Fruit fly (Drosophila melanogaster) whole organism, embryonic: ENCODE results near the gene CG44000.

Source experiments
- Ada2b ChIP-seq: fragments of 200-800 bp; sonication (Bioruptor generic); IDR thresholded peaks from 2 replicates; pipeline ENCODE4 v1.3.6; 2022; ENCODE audit warnings: missing biosample characterization, missing genetic modification characterization
- CG1024 ChIP-seq: fragments of 200-800 bp; sonication (Bioruptor generic); IDR thresholded peaks from 2 replicates; pipeline ENCODE4 v1.3.6; 2022; ENCODE audit warnings: missing biosample characterization, missing genetic modification characterization
- CG10543 ChIP-seq: fragments of 200-800 bp; sonication (Bioruptor generic); optimal IDR thresholded peaks from 3 replicates; lab custom pipeline; 2017; ENCODE audit warnings: missing biosample characterization, mild to moderate bottlenecking, missing genetic modification characterization, moderate library complexity
- CG11695 ChIP-seq: fragments of 200-800 bp; sonication (Bioruptor generic); IDR thresholded peaks from 3 replicates; pipeline ENCODE4 v1.3.6; 2022; ENCODE audit warnings: missing biosample characterization, missing genetic modification characterization
- CG12769 ChIP-seq: fragments of 200-800 bp; sonication (Bioruptor generic); optimal IDR thresholded peaks from 2 replicates; lab custom pipeline; 2019; ENCODE audit warnings: missing biosample characterization, mild to moderate bottlenecking, missing genetic modification characterization, moderate library complexity
- CG15073 ChIP-seq: fragments of 200-800 bp; sonication (Bioruptor generic); optimal IDR thresholded peaks from 2 replicates; lab custom pipeline; 2016; ENCODE audit warnings: missing biosample characterization, missing genetic modification characterization
- CG16779 ChIP-seq: fragments of 200-800 bp; sonication (Bioruptor generic); IDR thresholded peaks from 2 replicates; pipeline ENCODE4 v1.3.6; 2022; ENCODE audit warnings: missing biosample characterization, missing genetic modification characterization
- CG18599 ChIP-seq: fragments of 200-800 bp; sonication (Bioruptor generic); optimal IDR thresholded peaks from 3 replicates; lab custom pipeline; 2017; ENCODE audit warnings: missing biosample characterization, missing genetic modification characterization, mild to moderate bottlenecking, moderate library complexity, missing genetic modification reagents
- CG2120 ChIP-seq: fragments of 200-800 bp; sonication (Bioruptor generic); optimal IDR thresholded peaks from 3 replicates; lab custom pipeline; 2016; ENCODE audit warnings: missing biosample characterization, missing genetic modification characterization
- CG30431 ChIP-seq: fragments of 200-800 bp; sonication (Bioruptor generic); optimal IDR thresholded peaks from 2 replicates; lab custom pipeline; 2017; ENCODE audit warnings: missing biosample characterization, missing genetic modification characterization
- CG31388 ChIP-seq: fragments of 200-800 bp; sonication (Bioruptor generic); optimal IDR thresholded peaks from 2 replicates; lab custom pipeline; 2016; ENCODE audit warnings: missing biosample characterization, missing genetic modification characterization
- CG32532 ChIP-seq: fragments of 200-800 bp; sonication (Bioruptor generic); IDR thresholded peaks from 2 replicates; pipeline ENCODE4 v1.3.6; 2022; ENCODE audit warnings: missing biosample characterization, missing genetic modification characterization
- CG32767 ChIP-seq: fragments of 200-800 bp; sonication (Bioruptor generic); IDR thresholded peaks from 2 replicates; pipeline ENCODE4 v1.3.6; 2022; ENCODE audit warnings: missing biosample characterization, missing genetic modification characterization
- CG3726 ChIP-seq: fragments of 200-800 bp; sonication (Bioruptor generic); IDR thresholded peaks from 3 replicates; pipeline ENCODE4, ENCODE4 v1.3.6; 2022; ENCODE audit warnings: missing biosample characterization, missing genetic modification characterization
- CG4424 ChIP-seq: fragments of 200-800 bp; sonication (Bioruptor generic); optimal IDR thresholded peaks from 3 replicates; lab custom pipeline; 2016; ENCODE audit warnings: missing biosample characterization, missing genetic modification characterization
- CG7357 ChIP-seq: fragments of 200-800 bp; sonication (Bioruptor generic); IDR thresholded peaks from 3 replicates; pipeline ENCODE4 v1.3.6; 2022; ENCODE audit warnings: missing biosample characterization, missing genetic modification characterization
- D19B ChIP-seq: fragments of 200-800 bp; sonication (Bioruptor generic); optimal IDR thresholded peaks from 2 replicates; lab custom pipeline; 2017; ENCODE audit warnings: missing biosample characterization, mild to moderate bottlenecking, missing genetic modification characterization
- Dfd ChIP-seq, 2 experiments: fragments of >200 bp; optimal IDR thresholded peaks; 2 replicates each; lab custom pipeline; 2017; ENCODE audit warnings: missing biosample characterization in 2 of 2, missing genetic modification characterization in 2 of 2
- Ets65A ChIP-seq: fragments of 200-800 bp; sonication (Bioruptor generic); peaks from one replicate; lab custom pipeline; 2016; ENCODE audit warnings: missing biosample characterization, missing genetic modification characterization
- Hmx ChIP-seq: fragments of 200-800 bp; sonication (Bioruptor generic); optimal IDR thresholded peaks from 2 replicates; lab custom pipeline; 2016; ENCODE audit warnings: missing biosample characterization, missing genetic modification characterization
- TFAM ChIP-seq: fragments of 200-800 bp; sonication (Bioruptor generic); optimal IDR thresholded peaks from 2 replicates; lab custom pipeline; 2017; ENCODE audit warnings: missing biosample characterization, missing genetic modification characterization, inconsistent platforms
- Trl ChIP-seq, 3 experiments: fragments of >200 bp in 2 of 3; fragments of 200-800 bp in 1 of 3; sonication (Bioruptor generic) in 1 of 3; optimal IDR thresholded peaks; 2 replicates in 1 of 3; 3 replicates in 2 of 3; lab custom pipeline; 2016 to 2017; ENCODE audit warnings: missing biosample characterization in 1 of 3, missing genetic modification characterization in 1 of 3
- amos ChIP-seq: fragments of 200-800 bp; sonication (Bioruptor generic); IDR thresholded peaks from 2 replicates; pipeline ENCODE4 v1.3.6; 2022; ENCODE audit warnings: missing biosample characterization, missing genetic modification characterization; ENCODE audit not compliant: partially characterized antibody
- ase ChIP-seq: fragments of 200-800 bp; sonication (Bioruptor generic); IDR thresholded peaks from 3 replicates; pipeline ENCODE4 v1.3.6; 2022; ENCODE audit warnings: missing biosample characterization, missing genetic modification characterization
- cas ChIP-seq: fragments of 200-800 bp; sonication (Bioruptor generic); IDR thresholded peaks from 2 replicates; pipeline ENCODE4 v1.3.6; 2022; ENCODE audit warnings: missing biosample characterization, missing genetic modification characterization
- cg ChIP-seq: fragments of 200-800 bp; sonication (Bioruptor generic); optimal IDR thresholded peaks from 3 replicates; lab custom pipeline; 2019; ENCODE audit warnings: missing biosample characterization, mild to moderate bottlenecking, missing genetic modification characterization, moderate library complexity
- chm ChIP-seq: fragments of 200-800 bp; sonication (Bioruptor generic); IDR thresholded peaks from 2 replicates; pipeline ENCODE4 v1.3.6; 2022; ENCODE audit warnings: missing biosample characterization, missing genetic modification characterization
- ci ChIP-seq: fragments of 200-800 bp; sonication (Bioruptor generic); IDR thresholded peaks from 3 replicates; pipeline ENCODE4 v1.3.6; 2022; ENCODE audit warnings: missing biosample characterization, missing genetic modification characterization
- crc ChIP-seq: fragments of 200-800 bp; sonication (Bioruptor generic); optimal IDR thresholded peaks from 2 replicates; lab custom pipeline; 2016; ENCODE audit warnings: missing biosample characterization, missing genetic modification characterization
- dimm ChIP-seq: fragments of 200-800 bp; sonication (Bioruptor generic); IDR thresholded peaks from 2 replicates; pipeline ENCODE4 v1.3.6; 2022; ENCODE audit warnings: missing biosample characterization, missing genetic modification characterization
- ewg ChIP-seq: fragments of 200-800 bp; sonication (Bioruptor generic); optimal IDR thresholded peaks from 3 replicates; lab custom pipeline; 2017; ENCODE audit warnings: mild to moderate bottlenecking, missing biosample characterization, missing genetic modification reagents, missing genetic modification characterization
- fd102C ChIP-seq: fragments of 200-800 bp; sonication (Bioruptor generic); optimal IDR thresholded peaks from 2 replicates; lab custom pipeline; 2018; ENCODE audit warnings: missing biosample characterization, mild to moderate bottlenecking, missing genetic modification characterization, moderate library complexity
- gcm2 ChIP-seq: fragments of 200-800 bp; sonication (Bioruptor generic); optimal IDR thresholded peaks from 2 replicates; lab custom pipeline; 2016; ENCODE audit warnings: missing biosample characterization, missing genetic modification characterization
- gem ChIP-seq: fragments of 200-800 bp; sonication (Bioruptor generic); optimal IDR thresholded peaks from 2 replicates; lab custom pipeline; 2019; ENCODE audit warnings: missing biosample characterization, mild to moderate bottlenecking, missing genetic modification characterization, moderate library complexity
- gfzf ChIP-seq: fragments of 200-800 bp; sonication (Bioruptor generic); optimal IDR thresholded peaks from 2 replicates; lab custom pipeline; 2016; ENCODE audit warnings: missing biosample characterization, mild to moderate bottlenecking, missing genetic modification characterization, moderate library complexity
- hbn ChIP-seq: fragments of 200-800 bp; sonication (Bioruptor generic); IDR thresholded peaks from 2 replicates; pipeline ENCODE4 v1.3.6; 2022; ENCODE audit warnings: missing biosample characterization, missing genetic modification characterization; ENCODE audit not compliant: partially characterized antibody
- jumu ChIP-seq: fragments of 200-800 bp; sonication (Bioruptor generic); optimal IDR thresholded peaks from 3 replicates; lab custom pipeline; 2016; ENCODE audit warnings: missing biosample characterization, missing genetic modification characterization
- kay ChIP-seq: fragments of 200-800 bp; sonication (Bioruptor generic); optimal IDR thresholded peaks from 2 replicates; lab custom pipeline; 2016; ENCODE audit warnings: missing biosample characterization, missing genetic modification characterization
- lmd ChIP-seq: fragments of 200-800 bp; sonication (Bioruptor generic); IDR thresholded peaks from 2 replicates; pipeline ENCODE4 v1.3.6; 2022; ENCODE audit warnings: missing biosample characterization, missing genetic modification characterization
- odd ChIP-seq: fragments of 200-800 bp; sonication (Bioruptor generic); optimal IDR thresholded peaks from 2 replicates; lab custom pipeline; 2017; ENCODE audit warnings: missing biosample characterization, mild to moderate bottlenecking, missing genetic modification characterization
- pan ChIP-seq, 4 experiments: fragments of >200 bp in 3 of 4; fragments of 200-800 bp in 1 of 4; sonication (Bioruptor generic) in 1 of 4; optimal IDR thresholded peaks in 3 of 4; IDR thresholded peaks in 1 of 4; 2 replicates each; pipeline versions ENCODE4 v1.3.6 to Lab custom; 2017 to 2022; ENCODE audit warnings: missing biosample characterization in 2 of 4, missing genetic modification characterization in 2 of 4, mixed read lengths in 1 of 4
- pb ChIP-seq: fragments of 200-800 bp; sonication (Bioruptor generic); optimal IDR thresholded peaks from 3 replicates; lab custom pipeline; 2016; ENCODE audit warnings: missing biosample characterization, missing genetic modification characterization
- phol ChIP-seq: fragments of 200-800 bp; sonication (Bioruptor generic); optimal IDR thresholded peaks from 3 replicates; lab custom pipeline; 2018; ENCODE audit warnings: missing biosample characterization, mild to moderate bottlenecking, missing genetic modification characterization, moderate library complexity
- seq ChIP-seq: fragments of 200-800 bp; sonication (Bioruptor generic); IDR thresholded peaks from 2 replicates; pipeline ENCODE4 v1.3.6; 2022; ENCODE audit warnings: missing biosample characterization, missing genetic modification characterization
- slbo ChIP-seq: fragments of 200-800 bp; sonication (Bioruptor generic); IDR thresholded peaks from 2 replicates; pipeline ENCODE4 v1.3.6; 2022; ENCODE audit warnings: missing biosample characterization, missing genetic modification characterization
- stwl ChIP-seq: fragments of 200-800 bp; sonication (Bioruptor generic); optimal IDR thresholded peaks from 3 replicates; lab custom pipeline; 2018; ENCODE audit warnings: missing biosample characterization, mild to moderate bottlenecking, missing genetic modification characterization, moderate library complexity
- sug ChIP-seq: fragments of 200-800 bp; optimal IDR thresholded peaks from 2 replicates; lab custom pipeline; 2019; ENCODE audit warnings: missing biosample characterization, mild to moderate bottlenecking, missing genetic modification characterization, moderate library complexity
- tap ChIP-seq: fragments of 200-800 bp; optimal IDR thresholded peaks from 3 replicates; lab custom pipeline; 2019; ENCODE audit warnings: missing biosample characterization, mild to moderate bottlenecking, missing genetic modification characterization, moderate library complexity
- trh ChIP-seq: fragments of 200-800 bp; sonication (Bioruptor generic); optimal IDR thresholded peaks from 2 replicates; lab custom pipeline; 2016; ENCODE audit warnings: missing biosample characterization, missing genetic modification characterization
- tx ChIP-seq: fragments of 200-800 bp; sonication (Bioruptor generic); optimal IDR thresholded peaks from 2 replicates; lab custom pipeline; 2016; ENCODE audit warnings: missing biosample characterization, missing genetic modification characterization
- vvl ChIP-seq: fragments of 200-800 bp; sonication (Bioruptor generic); IDR thresholded peaks from 2 replicates; pipeline ENCODE4 v1.3.6; 2022; ENCODE audit warnings: missing biosample characterization, missing genetic modification characterization
- zfh2 ChIP-seq: fragments of 200-800 bp; sonication (Bioruptor generic); optimal IDR thresholded peaks from 2 replicates; lab custom pipeline; 2016; ENCODE audit warnings: missing biosample characterization, missing genetic modification characterization

Gene CG44000

dm6 chr2L:5063936-5064335, 20.9 kb downstream of the CG44000 start (continued):
- no peak for TF ChIP-seq CG12769 (tag; lab: Kevin White, UChicago)
- TF ChIP-seq Dfd (GFP tag; optimal IDR thresholded peaks at IDR 0.05; lab: Kevin White, UChicago) = no peak
- TF ChIP-seq odd (GFP tag; lab: Kevin White, UChicago) = peak; percentile 12
- TF ChIP-seq lmd (GFP tag; lab: Robert Waterston, UW) = no peak
- TF ChIP-seq ase = no peak
- peak; percentile 57 for TF ChIP-seq Ets65A (GFP tag; lab: Kevin White, UChicago)
- TF ChIP-seq CG31388 = no peak
- no peak for TF ChIP-seq slbo (GFP tag; lab: Robert Waterston, UW)
- TF ChIP-seq seq = peak; percentile 43; the same call in 1 of the 2 replicates
- TF ChIP-seq CG30431 (GFP tag; lab: Kevin White, UChicago) = no peak
- no peak for TF ChIP-seq gem (tag; lab: Kevin White, UChicago)
- no peak for TF ChIP-seq Ada2b (GFP tag; lab: Robert Waterston, UW)
- no peak for TF ChIP-seq stwl (tag; lab: Kevin White, UChicago)
- peak; percentile 51 for TF ChIP-seq CG10543
- TF ChIP-seq CG15073 = no peak
- TF ChIP-seq Hmx (GFP tag; lab: Kevin White, UChicago) = no peak
- TF ChIP-seq gfzf (GFP tag; lab: Kevin White, UChicago) = no peak
- TF ChIP-seq CG7357 (GFP tag; lab: Robert Waterston, UW) = no peak
- TF ChIP-seq ci (GFP tag; lab: Robert Waterston, UW) = no peak
- TF ChIP-seq jumu (GFP tag; lab: Kevin White, UChicago) = no peak
- peak; percentile 81 for TF ChIP-seq ewg
- TF ChIP-seq gcm2 = no peak
- TF ChIP-seq TFAM (GFP tag; lab: Kevin White, UChicago) = no peak
- peak; percentile 64 for TF ChIP-seq CG18599
- TF ChIP-seq CG2120 (GFP tag; lab: Kevin White, UChicago) = no peak
- TF ChIP-seq vvl (GFP tag; lab: Robert Waterston, UW) = no peak
- no peak for TF ChIP-seq fd102C (GFP tag; lab: Kevin White, UChicago)
- no peak for TF ChIP-seq dimm (GFP tag; lab: Robert Waterston, UW)
- TF ChIP-seq kay (GFP tag; lab: Kevin White, UChicago) = no peak
- no peak for TF ChIP-seq cas (GFP tag; lab: Robert Waterston, UW)
- TF ChIP-seq zfh2 = no peak
- no peak for TF ChIP-seq CG16779 (GFP tag; lab: Robert Waterston, UW)
- peak; percentile 33; the same call in 1 of the 2 replicates for TF ChIP-seq hbn (GFP tag; lab: Robert Waterston, UW)
- no peak for TF ChIP-seq chm (GFP tag; lab: Robert Waterston, UW)
- no peak for TF ChIP-seq CG32767 (GFP tag; lab: Robert Waterston, UW)
- peak; percentile 28; the same call in 1 of the 2 replicates for TF ChIP-seq CG32532
- TF ChIP-seq CG1024 (GFP tag; lab: Robert Waterston, UW) = no peak
- peak in 1 of 2 experiments; percentile 20 for TF ChIP-seq Trl (optimal IDR thresholded peaks at IDR 0.05; lab: Kevin White, UChicago)
- TF ChIP-seq Trl (GFP tag; optimal IDR thresholded peaks at IDR 0.05; lab: Kevin White, UChicago) = no peak
- TF ChIP-seq tap (tag; lab: Kevin White, UChicago) = no peak
- TF ChIP-seq amos (GFP tag; lab: Robert Waterston, UW) = no peak
- no peak for TF ChIP-seq crc
- TF ChIP-seq pan (optimal IDR thresholded peaks at IDR 0.05; lab: Kevin White, UChicago) = no peak
- TF ChIP-seq pan (GFP tag; optimal IDR thresholded peaks at IDR 0.05 in 1 of 2, IDR thresholded peaks at IDR 0.05 in 1 of 2) = no peak
- TF ChIP-seq CG3726 = no peak
- no peak for TF ChIP-seq trh (GFP tag; lab: Kevin White, UChicago)
- no peak for TF ChIP-seq CG11695 (GFP tag; lab: Robert Waterston, UW)
- TF ChIP-seq D19B (GFP tag; lab: Kevin White, UChicago) = no peak
- TF ChIP-seq pb (GFP tag; lab: Kevin White, UChicago) = no peak
- peak; percentile 61 for TF ChIP-seq sug (tag; lab: Kevin White, UChicago)
- no peak for TF ChIP-seq tx
- no peak for TF ChIP-seq cg (GFP tag; lab: Kevin White, UChicago)
- TF ChIP-seq phol = no peak
- TF ChIP-seq CG4424 (GFP tag; lab: Kevin White, UChicago) = no peak
